Worm (Caenorhabditis elegans) whole organism, L4 larva: ENCODE data around the gene meg-2.

Experiments
- F37D6.2 ChIP-seq: sonication (generic microtip); optimal IDR thresholded peaks from 2 replicates; lab custom pipeline; 2016; ENCODE audit warnings: mild to moderate bottlenecking, missing genetic modification characterization, missing compliant biosample characterization
- T20F7.1 ChIP-seq: fragments of 200-800 bp; sonication (Bioruptor generic); optimal IDR thresholded peaks from 2 replicates; lab custom pipeline; 2018; ENCODE audit warnings: mild to moderate bottlenecking, missing genetic modification characterization, missing compliant biosample characterization
- T26A8.4 ChIP-seq: fragments of 200-800 bp; sonication (Bioruptor generic); IDR thresholded peaks from 2 replicates; pipeline ENCODE4 v1.3.6; 2022; ENCODE audit warnings: missing genetic modification characterization, missing compliant biosample characterization
- Y5F2A.4 ChIP-seq: fragments of 200-800 bp; sonication (Bioruptor generic); optimal IDR thresholded peaks from 2 replicates; lab custom pipeline; 2018; ENCODE audit warnings: mild to moderate bottlenecking, missing genetic modification characterization, missing compliant biosample characterization
- aha-1 ChIP-seq: fragments of 150-350 bp; peaks from one replicate; lab custom pipeline; 2014; ENCODE audit warnings: missing biosample characterization, missing genetic modification characterization
- aly-2 ChIP-seq: sonication (generic microtip); optimal IDR thresholded peaks from 2 replicates; lab custom pipeline; 2018; ENCODE audit warnings: missing biosample characterization, missing genetic modification characterization
- arid-1 ChIP-seq: fragments of 200-800 bp; sonication (Bioruptor generic); conservative IDR thresholded peaks from 2 replicates; pipeline ENCODE4 v1.3.6; 2022; ENCODE audit warnings: missing genetic modification reagents, missing genetic modification characterization, missing compliant biosample characterization
- ceh-20 ChIP-seq: fragments of 200-800 bp; sonication (Bioruptor generic); IDR thresholded peaks from 2 replicates; pipeline ENCODE4 v1.3.6; 2022; ENCODE audit warnings: missing genetic modification reagents, missing genetic modification characterization, missing compliant biosample characterization
- ceh-32 ChIP-seq: sonication (generic microtip); optimal IDR thresholded peaks from 2 replicates; lab custom pipeline; 2016; ENCODE audit warnings: mild to moderate bottlenecking, missing genetic modification characterization, missing compliant biosample characterization; ENCODE audit not compliant: poor library complexity
- ceh-62 ChIP-seq: sonication (generic microtip); optimal IDR thresholded peaks from 2 replicates; lab custom pipeline; 2017; ENCODE audit warnings: missing biosample characterization, missing genetic modification characterization
- ceh-82 ChIP-seq: sonication (generic microtip); optimal IDR thresholded peaks from 2 replicates; lab custom pipeline; 2017; ENCODE audit warnings: missing biosample characterization, missing genetic modification characterization
- ctbp-1 ChIP-seq: fragments of 200-800 bp; sonication (Bioruptor generic); IDR thresholded peaks from 2 replicates; pipeline ENCODE4 v1.3.6; 2022; ENCODE audit warnings: missing genetic modification reagents, missing genetic modification characterization, missing compliant biosample characterization
- daf-16 ChIP-seq, 3 experiments: sonication (generic microtip); optimal IDR thresholded peaks; 2 replicates each; lab custom pipeline; 2016 to 2017; ENCODE audit warnings: missing genetic modification characterization in 3 of 3, missing genetic modification reagents in 3 of 3, mild to moderate bottlenecking in 2 of 3, missing compliant biosample characterization in 2 of 3, missing biosample characterization in 1 of 3, moderate library complexity in 1 of 3
- daf-19 ChIP-seq: fragments of 200-800 bp; sonication (Bioruptor generic); conservative IDR thresholded peaks from 2 replicates; pipeline ENCODE4 v1.3.6; 2022; ENCODE audit warnings: missing genetic modification characterization, missing compliant biosample characterization
- daf-8 ChIP-seq: fragments of 200-800 bp; sonication (Bioruptor generic); IDR thresholded peaks from 2 replicates; pipeline ENCODE4 v1.3.6; 2022; ENCODE audit warnings: missing genetic modification characterization, missing compliant biosample characterization
- dmd-6 ChIP-seq: fragments of 200-800 bp; sonication (Bioruptor generic); IDR thresholded peaks from 2 replicates; pipeline ENCODE4 v1.3.6; 2022; ENCODE audit warnings: missing genetic modification reagents, missing genetic modification characterization, missing compliant biosample characterization
- dve-1 ChIP-seq: sonication (generic microtip); optimal IDR thresholded peaks from 2 replicates; lab custom pipeline; 2017; ENCODE audit warnings: antibody characterized with exemption, mild to moderate bottlenecking, missing genetic modification characterization, missing compliant biosample characterization; ENCODE audit not compliant: insufficient read depth
- fkh-10 ChIP-seq: fragments of 150-350 bp; optimal IDR thresholded peaks from 2 replicates; lab custom pipeline; 2014; ENCODE audit warnings: missing biosample characterization, missing genetic modification reagents, missing genetic modification characterization
- gei-8 ChIP-seq: fragments of 200-800 bp; sonication (Bioruptor generic); optimal IDR thresholded peaks from 2 replicates; lab custom pipeline; 2018; ENCODE audit warnings: mild to moderate bottlenecking, missing genetic modification characterization, missing compliant biosample characterization
- hif-1 ChIP-seq, 2 experiments: sonication (generic microtip); optimal IDR thresholded peaks; 2 replicates each; lab custom pipeline; 2016 to 2017; ENCODE audit warnings: missing compliant biosample characterization in 2 of 2, missing genetic modification characterization in 2 of 2, missing genetic modification reagents in 2 of 2, missing genotype in 2 of 2, mild to moderate bottlenecking in 1 of 2
- hlh-30 ChIP-seq: sonication (generic microtip); optimal IDR thresholded peaks from 2 replicates; lab custom pipeline; 2017; ENCODE audit warnings: antibody characterized with exemption, mild to moderate bottlenecking, missing genetic modification characterization, missing compliant biosample characterization; ENCODE audit not compliant: insufficient read depth
- jun-1 ChIP-seq: fragments of 150-350 bp; optimal IDR thresholded peaks from 2 replicates; lab custom pipeline; 2014; ENCODE audit warnings: missing biosample characterization, missing genetic modification reagents, missing genetic modification characterization
- lin-29 ChIP-seq: fragments of 200-800 bp; sonication (Bioruptor generic); IDR thresholded peaks from 2 replicates; pipeline ENCODE4 v1.3.6; 2022; ENCODE audit warnings: missing genetic modification reagents, missing genetic modification characterization, missing compliant biosample characterization
- lin-38 ChIP-seq: fragments of 200-800 bp; sonication (Bioruptor generic); IDR thresholded peaks from 2 replicates; pipeline ENCODE4 v1.3.6; 2022; ENCODE audit warnings: missing genetic modification reagents, missing genetic modification characterization, missing compliant biosample characterization
- lin-39 ChIP-seq: fragments of 150-350 bp; optimal IDR thresholded peaks from 2 replicates; lab custom pipeline; 2014; ENCODE audit warnings: missing biosample characterization, missing genetic modification reagents, missing genetic modification characterization
- lsy-2 ChIP-seq, 2 experiments: fragments of 150-350 bp in 1 of 2; sonication (generic microtip) in 1 of 2; optimal IDR thresholded peaks; 2 replicates each; lab custom pipeline; 2014 to 2017; ENCODE audit warnings: missing biosample characterization in 2 of 2, missing genetic modification characterization in 2 of 2
- madf-5 ChIP-seq, 2 experiments: fragments of 200-800 bp; sonication (Bioruptor generic); IDR thresholded peaks; 2 replicates each; pipeline ENCODE4 v1.3.6; 2022; ENCODE audit warnings: missing compliant biosample characterization in 2 of 2, missing genetic modification characterization in 2 of 2
- madf-9 ChIP-seq: fragments of 200-800 bp; sonication (Bioruptor generic); conservative IDR thresholded peaks from 2 replicates; pipeline ENCODE4 v1.3.6; 2022; ENCODE audit warnings: missing genetic modification reagents, missing genetic modification characterization, missing compliant biosample characterization
- mdl-1 ChIP-seq, 2 experiments: fragments of 150-350 bp in 1 of 2; sonication (generic microtip) in 1 of 2; optimal IDR thresholded peaks; 2 replicates each; lab custom pipeline; 2014 to 2017; ENCODE audit warnings: missing biosample characterization in 2 of 2, missing genetic modification characterization in 2 of 2
- mep-1 ChIP-seq: fragments of 150-350 bp; sonication (generic microtip); optimal IDR thresholded peaks from 3 replicates; lab custom pipeline; 2014; ENCODE audit warnings: missing biosample characterization, missing genetic modification characterization
- mes-2 ChIP-seq: sonication (generic microtip); optimal IDR thresholded peaks from 2 replicates; lab custom pipeline; 2016; ENCODE audit warnings: missing genotype, mild to moderate bottlenecking, missing genetic modification characterization, missing compliant biosample characterization; ENCODE audit not compliant: poor library complexity, severe bottlenecking
- mxl-3 ChIP-seq: fragments of 200-800 bp; sonication (Bioruptor generic); optimal IDR thresholded peaks from 2 replicates; lab custom pipeline; 2018; ENCODE audit warnings: mild to moderate bottlenecking, missing genetic modification characterization, missing compliant biosample characterization
- nhr-10 ChIP-seq: fragments of 150-350 bp; optimal IDR thresholded peaks from 2 replicates; lab custom pipeline; 2014; ENCODE audit warnings: missing biosample characterization, missing genetic modification characterization
- nhr-11 ChIP-seq: fragments of 150-350 bp; optimal IDR thresholded peaks from 2 replicates; lab custom pipeline; 2014; ENCODE audit warnings: missing biosample characterization, missing genetic modification characterization
- nhr-28 ChIP-seq: fragments of 150-350 bp; optimal IDR thresholded peaks from 2 replicates; lab custom pipeline; 2014; ENCODE audit warnings: missing biosample characterization, missing genetic modification characterization
- nhr-77 ChIP-seq: fragments of 150-350 bp; optimal IDR thresholded peaks from 2 replicates; lab custom pipeline; 2014; ENCODE audit warnings: missing biosample characterization, missing genetic modification characterization
- pha-4 ChIP-seq, 2 experiments: fragments of 150-350 bp in 1 of 2; fragments of 200-800 bp in 1 of 2; sonication (Bioruptor generic) in 1 of 2; IDR thresholded peaks in 1 of 2; optimal IDR thresholded peaks in 1 of 2; 2 replicates each; pipeline versions ENCODE4 v1.3.6 to Lab custom; 2014 to 2022; ENCODE audit warnings: missing genetic modification characterization in 2 of 2, missing genetic modification reagents in 2 of 2, missing biosample characterization in 1 of 2, missing compliant biosample characterization in 1 of 2
- set-16 ChIP-seq: fragments of 200-800 bp; sonication (Bioruptor generic); IDR thresholded peaks from 2 replicates; pipeline ENCODE4 v1.3.6; 2022; ENCODE audit warnings: missing genetic modification reagents, missing genetic modification characterization, missing compliant biosample characterization
- skn-1 ChIP-seq: fragments of 150-350 bp; optimal IDR thresholded peaks from 2 replicates; lab custom pipeline; 2014; ENCODE audit warnings: missing biosample characterization, missing genetic modification characterization
- spr-1 ChIP-seq: sonication (generic microtip); optimal IDR thresholded peaks from 2 replicates; lab custom pipeline; 2016; ENCODE audit warnings: mild to moderate bottlenecking, missing genetic modification characterization, missing compliant biosample characterization
- unc-39 ChIP-seq: sonication (generic microtip); optimal IDR thresholded peaks from 2 replicates; lab custom pipeline; 2017; ENCODE audit warnings: missing biosample characterization, missing genetic modification characterization
- zag-1 ChIP-seq: fragments of 150-350 bp; optimal IDR thresholded peaks from 2 replicates; lab custom pipeline; 2014; ENCODE audit warnings: missing biosample characterization, missing genetic modification characterization

Gene meg-2

DNA sequence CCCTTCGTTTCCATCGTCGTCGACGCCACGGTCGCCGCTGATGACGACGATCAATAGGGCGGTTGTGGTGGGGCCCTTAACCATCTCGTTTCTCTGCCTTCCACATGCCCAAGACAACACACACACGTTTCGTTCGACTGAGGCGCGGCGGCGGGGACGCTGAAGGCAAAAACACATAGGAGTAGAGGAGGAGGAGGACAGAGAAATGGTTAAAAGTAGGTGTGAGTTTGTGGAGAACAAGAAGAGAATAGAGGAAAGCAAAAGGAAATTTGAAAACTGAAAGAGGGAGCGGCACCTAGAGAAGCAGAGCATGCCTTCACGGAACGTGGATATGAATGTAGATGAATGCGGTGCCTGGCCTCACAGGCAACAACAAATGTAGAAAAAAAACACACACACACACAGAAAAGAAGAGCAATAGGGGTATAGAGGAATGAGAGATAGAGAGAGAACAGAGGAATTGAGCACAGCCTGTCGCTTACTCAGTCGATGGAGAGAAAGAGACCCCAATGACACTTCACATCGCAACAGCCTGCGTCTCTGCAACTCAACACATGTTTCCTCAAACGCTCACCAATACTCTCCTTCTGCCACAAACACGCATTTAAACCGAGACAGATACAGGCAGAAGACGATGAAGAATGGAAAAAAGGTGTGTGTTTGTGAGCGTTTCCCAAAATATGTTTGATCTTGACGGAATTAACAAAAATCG lies 43.5 kb upstream of the meg-2 start (continued):
- TF ChIP-seq lin-39: no peak
- peak; percentile 56 for TF ChIP-seq T20F7.1 (GFP tag; lab: Kevin White, UChicago)
- no peak for TF ChIP-seq ceh-32 (tag; lab: Kevin White, UChicago)
- TF ChIP-seq mxl-3 (GFP tag; lab: Kevin White, UChicago): peak; percentile 87
- no peak for TF ChIP-seq aly-2 (tag; lab: Kevin White, UChicago)
- TF ChIP-seq mdl-1 (tag; optimal IDR thresholded peaks at IDR 0.05; lab: Kevin White, UChicago): peak; percentile 58 to 93
- TF ChIP-seq dve-1 (tag; lab: Kevin White, UChicago): peak; percentile 94
- peak; percentile 96 for TF ChIP-seq aha-1 (tag; lab: Kevin White, UChicago)
- TF ChIP-seq zag-1: peak; percentile 16
- TF ChIP-seq daf-19 (GFP tag; lab: Robert Waterston, UW): peak; percentile 91
- peak in 1 of 2 experiments; percentile 83 for TF ChIP-seq daf-16 (GFP tag; optimal IDR thresholded peaks at IDR 0.05; lab: Kevin White, UChicago)
- peak; percentile 71 for TF ChIP-seq daf-16 (tag; optimal IDR thresholded peaks at IDR 0.05; lab: Kevin White, UChicago)
- peak; percentile 59 for TF ChIP-seq hlh-30 (tag; lab: Kevin White, UChicago)
- TF ChIP-seq spr-1 (tag; lab: Kevin White, UChicago): peak; percentile 47
- TF ChIP-seq pha-4 (GFP tag; IDR thresholded peaks at IDR 0.05; lab: Robert Waterston, UW): peak; percentile 69
- TF ChIP-seq pha-4 (tag; optimal IDR thresholded peaks at IDR 0.05; lab: Kevin White, UChicago): no peak
- TF ChIP-seq dmd-6 (GFP tag; lab: Robert Waterston, UW): peak; percentile 75
- TF ChIP-seq nhr-28 (tag; lab: Kevin White, UChicago): peak; percentile 85
- TF ChIP-seq ceh-20: peak; percentile 36; the same call in 1 of the 2 replicates
- TF ChIP-seq T26A8.4 (GFP tag; lab: Robert Waterston, UW): 0 out of 2 replicates have a peak, but pooled peaks have one; percentile 40
- TF ChIP-seq madf-5 (GFP tag; IDR thresholded peaks at IDR 0.05; lab: Robert Waterston, UW): 0 out of 4 replicates have a peak, but pooled peaks of 1 of the 2 experiments have one; percentile 5
- TF ChIP-seq fkh-10 (GFP tag; lab: Kevin White, UChicago): peak; percentile 93
- peak; percentile 23 to 73 for TF ChIP-seq hif-1 (tag; optimal IDR thresholded peaks at IDR 0.05; lab: Kevin White, UChicago)
- peak; percentile 50 for TF ChIP-seq jun-1 (tag; lab: Kevin White, UChicago)
- peak; percentile 89 for TF ChIP-seq set-16 (GFP tag; lab: Robert Waterston, UW)
- no peak for TF ChIP-seq lin-29 (GFP tag; lab: Robert Waterston, UW)
- TF ChIP-seq skn-1 (tag; lab: Kevin White, UChicago): no peak
- TF ChIP-seq nhr-10: peak; percentile 46
- TF ChIP-seq madf-9: no peak
- no peak for TF ChIP-seq Y5F2A.4 (GFP tag; lab: Kevin White, UChicago)
- peak; percentile 52 for TF ChIP-seq gei-8
- TF ChIP-seq lsy-2 (tag; optimal IDR thresholded peaks at IDR 0.05; lab: Kevin White, UChicago): peak; percentile 78 to 80
- TF ChIP-seq lin-38 (GFP tag; lab: Robert Waterston, UW): no peak
- TF ChIP-seq mep-1 (tag; lab: Kevin White, UChicago): peak; percentile 90
- TF ChIP-seq ceh-82: no peak
- peak; percentile 67 for TF ChIP-seq F37D6.2
- TF ChIP-seq daf-8 (GFP tag; lab: Robert Waterston, UW): 0 out of 2 replicates have a peak, but pooled peaks have one; percentile 12
- TF ChIP-seq arid-1: 0 out of 2 replicates have a peak, but pooled peaks have one; percentile 9
- no peak for TF ChIP-seq ceh-62
- no peak for TF ChIP-seq unc-39 (tag; lab: Kevin White, UChicago)
- peak; percentile 69 for TF ChIP-seq mes-2 (tag; lab: Kevin White, UChicago)
- TF ChIP-seq nhr-11 (tag; lab: Kevin White, UChicago): peak; percentile 78
- peak; percentile 86 for TF ChIP-seq ctbp-1
- TF ChIP-seq nhr-77 (tag; lab: Kevin White, UChicago): peak; percentile 17
